Worm (Caenorhabditis elegans) whole organism, L1 larva: Measurements from ENCODE around the gene T24C4.3.

Source experiments
- nhr-28 ChIP-seq: fragments of 150-350 bp; optimal IDR thresholded peaks from 2 replicates; lab custom pipeline; 2014; ENCODE audit warnings: missing biosample characterization, missing genetic modification characterization
- snpc-4 ChIP-seq: fragments of 150-350 bp; optimal IDR thresholded peaks from 2 replicates; lab custom pipeline; 2014; ENCODE audit warnings: missing biosample characterization, missing genetic modification characterization

- TF ChIP-seq nhr-28 (tag; lab: Kevin White, UChicago) (no peak), snpc-4 (no peak)
Measured at ce11 chrIII:873432-873831, 1.2 kb upstream of the T24C4.3 start, which contains the start of gene clc-19.
